Worm (Caenorhabditis elegans): Measurements from ENCODE around the gene trul-1.
A peak's percentile ranks its signal among the peaks of the same experiment; 100 is the strongest.

The trul-1 gene

DNA sequence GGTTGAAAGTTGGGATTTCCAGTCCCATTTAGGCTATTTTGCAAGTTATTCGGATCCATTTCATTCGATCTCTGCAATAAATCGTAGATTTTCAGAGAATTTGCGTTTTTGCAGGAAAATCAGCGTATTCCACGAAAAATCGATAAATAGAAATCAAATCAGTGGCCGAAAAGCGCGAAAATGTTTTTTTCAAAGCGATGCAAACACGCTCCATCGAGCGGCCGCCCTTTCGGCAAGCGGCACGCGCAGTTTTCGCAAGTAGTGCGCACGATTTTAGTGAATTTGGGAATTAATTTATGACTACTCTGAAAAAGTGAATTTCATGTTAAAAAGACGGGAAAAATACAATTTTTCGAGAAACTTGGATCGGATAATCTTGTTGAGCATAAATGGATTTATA is 27.3 kb downstream of the trul-1 start (continued):
- TF ChIP-seq hmg-20 (GFP tag; IDR thresholded peaks at IDR 0.05) (peak; percentile 73), nhr-80 (tag; optimal IDR thresholded peaks at IDR 0.05) (peak; percentile 70), ztf-3 (GFP tag; optimal IDR thresholded peaks at IDR 0.05) (no peak), tbp1 (GFP tag; optimal IDR thresholded peaks at IDR 0.05) (peak; percentile 69), ztf-18 (tag; optimal IDR thresholded peaks at IDR 0.05) (peak; percentile 83), tlf-1 (GFP tag; optimal IDR thresholded peaks at IDR 0.05) (peak; percentile 90), akir-1 (GFP tag; optimal IDR thresholded peaks at IDR 0.05) (peak; percentile 18), F33H1.4 (GFP tag; IDR thresholded peaks at IDR 0.05) (peak; percentile 59), ets-4 (GFP tag; optimal IDR thresholded peaks at IDR 0.05) (peak; percentile 42), K11D2.4 (GFP tag; IDR thresholded peaks at IDR 0.05) (peak; percentile 92), unc-130 (GFP tag; optimal IDR thresholded peaks at IDR 0.05) (peak; percentile 75), C06A6.2 (GFP tag; conservative IDR thresholded peaks at IDR 0.05) (peak; percentile 93), F57C9.4 (tag; optimal IDR thresholded peaks at IDR 0.05) (no peak), ceh-40 (GFP tag; IDR thresholded peaks at IDR 0.05) (0 out of 2 replicates have a peak, but pooled peaks have one; percentile 24), F55B11.4 (tag; optimal IDR thresholded peaks at IDR 0.05; ENCODE audit: borderline replicate concordance, insufficient read depth) (no peak), F52B5.7 (tag; optimal IDR thresholded peaks at IDR 0.05) (peak; percentile 54), repo-1 (tag; optimal IDR thresholded peaks at IDR 0.05) (peak; percentile 66), T07F8.4 (tag; optimal IDR thresholded peaks at IDR 0.05) (peak; percentile 29), snpc-1.1 (tag; optimal IDR thresholded peaks at IDR 0.05; ENCODE audit: insufficient read depth) (peak; percentile 86), atf-7 (tag; optimal IDR thresholded peaks at IDR 0.05) (peak; percentile 69), aptf-3 (GFP tag; IDR thresholded peaks at IDR 0.05) (no peak), rpc-1 (optimal IDR thresholded peaks at IDR 0.05) (peak; percentile 51), rpc-1 (tag; optimal IDR thresholded peaks at IDR 0.05) (no peak), nfya-1 (tag; optimal IDR thresholded peaks at IDR 0.05; ENCODE audit: borderline replicate concordance, insufficient read depth) (no peak), tbx-9 (tag; optimal IDR thresholded peaks at IDR 0.05; ENCODE audit: borderline replicate concordance) (no peak), F49E8.2 (tag; optimal IDR thresholded peaks at IDR 0.05; ENCODE audit: insufficient read depth) (peak; percentile 87), F37B4.10 (GFP tag; IDR thresholded peaks at IDR 0.05) (no peak), ceh-79 (tag; optimal IDR thresholded peaks at IDR 0.05) (no peak), zfh-2 (GFP tag; conservative IDR thresholded peaks at IDR 0.05) (peak; percentile 70; the same call in 1 of the 2 replicates), egl-18 (GFP tag; IDR thresholded peaks at IDR 0.05) (no peak), die-1 (tag; optimal IDR thresholded peaks at IDR 0.05) (peak; percentile 23), F23B12.7 (tag; optimal IDR thresholded peaks at IDR 0.05; ENCODE audit: insufficient read depth) (peak; percentile 77), madf-3 (GFP tag; IDR thresholded peaks at IDR 0.05) (peak; percentile 41; the same call in 1 of the 2 replicates), cebp-2 (GFP tag; IDR thresholded peaks at IDR 0.05) (0 out of 2 replicates have a peak, but pooled peaks have one; percentile 35), somi-1 (GFP tag; optimal IDR thresholded peaks at IDR 0.05) (peak; percentile 43), mel-28 (tag; optimal IDR thresholded peaks at IDR 0.05; ENCODE audit: borderline replicate concordance) (peak; percentile 70), hlh-26 (GFP tag; conservative IDR thresholded peaks at IDR 0.05) (no peak), hlh-12 (tag; optimal IDR thresholded peaks at IDR 0.05) (no peak), nfya-2 (GFP tag; IDR thresholded peaks at IDR 0.05) (no peak), xnd-1 (tag; optimal IDR thresholded peaks at IDR 0.05) (peak; percentile 14), K12H6.12 (tag; optimal IDR thresholded peaks at IDR 0.05) (peak; percentile 84), ceh-91 (GFP tag; IDR thresholded peaks at IDR 0.05) (peak; percentile 85), bed-2 (GFP tag; IDR thresholded peaks at IDR 0.05) (no peak), ztf-25 (GFP tag; IDR thresholded peaks at IDR 0.05) (0 out of 2 replicates have a peak, but pooled peaks have one; percentile 4), C17E4.6 (GFP tag; IDR thresholded peaks at IDR 0.05) (no peak), ztf-6 (GFP tag; IDR thresholded peaks at IDR 0.05) (0 out of 2 replicates have a peak, but pooled peaks have one; percentile 30), nhr-120 (GFP tag; IDR thresholded peaks at IDR 0.05) (no peak), lin-35 (GFP tag; optimal IDR thresholded peaks at IDR 0.05) (peak in 1 of 3 experiments; percentile 94), F39B2.1 (GFP tag; IDR thresholded peaks at IDR 0.05) (no peak)

Measured in whole organism, young adult.